Worm (Caenorhabditis elegans) whole organism, L1 larva: ENCODE measurements around the gene mua-6.
"Not testable (repeated sequence)": the region's sequence is repeated elsewhere in the genome, so short reads cannot be mapped to it uniquely, and the experiment has no call there.

Experiments
- efl-3 ChIP-seq: fragments of 200-800 bp; sonication (Bioruptor generic); optimal IDR thresholded peaks from 2 replicates; lab custom pipeline; 2018; ENCODE audit warnings: mild to moderate bottlenecking, missing genetic modification characterization, missing compliant biosample characterization
- fkh-4 ChIP-seq: sonication (generic microtip); optimal IDR thresholded peaks from 2 replicates; lab custom pipeline; 2016; ENCODE audit warnings: missing compliant biosample characterization, missing genetic modification characterization, borderline replicate concordance
- hlh-4 ChIP-seq: sonication (generic microtip); optimal IDR thresholded peaks from 2 replicates; lab custom pipeline; 2016; ENCODE audit warnings: mild to moderate bottlenecking, missing genetic modification characterization, missing compliant biosample characterization
- lir-3 ChIP-seq: sonication (generic microtip); optimal IDR thresholded peaks from 2 replicates; lab custom pipeline; 2016; ENCODE audit warnings: mild to moderate bottlenecking, missing genetic modification characterization, moderate library complexity, missing compliant biosample characterization; ENCODE audit not compliant: poor library complexity
- mep-1 ChIP-seq: fragments of 150-350 bp; optimal IDR thresholded peaks from 2 replicates; lab custom pipeline; 2014; ENCODE audit warnings: missing biosample characterization, missing genetic modification characterization
- nhr-85 ChIP-seq: sonication (generic microtip); peaks from one replicate; lab custom pipeline; 2016; ENCODE audit warnings: missing genetic modification characterization, inconsistent platforms, missing compliant biosample characterization
- pag-3 ChIP-seq: sonication (generic microtip); optimal IDR thresholded peaks from 2 replicates; lab custom pipeline; 2017; ENCODE audit warnings: missing genetic modification characterization, mild to moderate bottlenecking, missing compliant biosample characterization, antibody characterized with exemption, borderline replicate concordance; ENCODE audit not compliant: insufficient read depth
- unc-130 ChIP-seq: fragments of 150-350 bp; optimal IDR thresholded peaks from 2 replicates; lab custom pipeline; 2017; ENCODE audit warnings: missing biosample characterization, missing genetic modification characterization, inconsistent platforms
- unc-86 ChIP-seq: sonication (generic microtip); optimal IDR thresholded peaks from 2 replicates; lab custom pipeline; 2016; ENCODE audit warnings: missing genetic modification characterization, missing compliant biosample characterization

mua-6 gene

ce11 chrX:16217749-16218148, 47.7 kb downstream of the mua-6 start:
- TF ChIP-seq unc-130 (tag; lab: Kevin White, UChicago) (no peak), mep-1 (no peak), nhr-85 (tag; lab: Kevin White, UChicago) (peak; percentile 1)
- TF ChIP-seq, all 84 proteins: peak for 1

ce11 chrX:16217108-16217507, 48.4 kb downstream of the mua-6 start, which contains the start of gene F23A7.1:
F23A7.1 (plus strand) TSS chrX:16217408.
- TF ChIP-seq hlh-4 (tag; lab: Kevin White, UChicago): no peak
- TF ChIP-seq, all 84 proteins: peak for 0

- not testable (repeated sequence) for TF ChIP-seq pag-3; fkh-4 (tag; lab: Kevin White, UChicago); unc-86 (tag; lab: Kevin White, UChicago)
Observed at ce11 chrX:16213073-16213472, 52.4 kb downstream of the mua-6 start, which contains the start of gene F23A7.8. F23A7.8 (plus strand) TSS chrX:16213373.

ce11 chrX:16212306-16212705, 53.2 kb downstream of the mua-6 start, which contains the start of gene F23A7.4:
F23A7.4 (plus strand) TSS chrX:16212606.
- not testable (repeated sequence) for TF ChIP-seq hlh-4 (tag; lab: Kevin White, UChicago); lir-3 (tag; lab: Kevin White, UChicago); efl-3 (GFP tag; lab: Kevin White, UChicago)
